Worm (Caenorhabditis elegans): ENCODE measurements around the gene C17H12.3.

C17H12.3 gene

DNA sequence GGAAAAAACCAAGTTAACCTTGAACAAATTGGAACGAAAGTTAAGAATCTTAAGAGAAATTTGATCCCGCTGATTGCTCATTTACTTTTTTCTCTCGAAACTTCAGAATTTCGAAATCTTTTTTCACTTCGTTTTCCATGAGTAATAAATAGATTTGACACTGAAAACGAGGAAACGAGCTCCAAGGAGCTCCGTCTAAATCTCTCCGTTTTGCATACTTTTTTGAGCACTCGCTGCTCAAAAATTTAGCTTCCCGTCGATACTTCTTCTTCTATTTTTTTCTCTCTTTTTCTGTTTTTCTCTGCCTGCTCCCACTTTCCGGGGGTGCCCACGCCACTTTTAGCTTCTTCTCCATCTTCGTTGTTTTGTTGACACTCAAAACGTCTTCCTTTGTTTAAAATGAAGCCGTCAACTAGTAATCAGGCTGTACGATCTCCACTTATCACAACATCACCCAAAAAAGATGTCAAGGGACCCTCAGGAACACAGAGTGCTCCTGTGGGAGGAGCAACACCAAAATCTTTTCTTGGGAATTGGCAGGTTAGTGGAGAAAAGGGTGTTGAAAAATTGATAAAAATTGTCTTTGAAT lies 11.1 kb upstream of the C17H12.3 start, which contains the start of gene C17H12.10:
C17H12.10 (plus strand) TSS at position 325 of the 589 bp plus-strand sequence.
- TF ChIP-seq ctbp-1 (GFP tag; IDR thresholded peaks at IDR 0.05) (0 out of 2 replicates have a peak, but pooled peaks have one; percentile 46), ces-1 (GFP tag; optimal IDR thresholded peaks at IDR 0.05) (peak; percentile 70), fkh-10 (GFP tag; optimal IDR thresholded peaks at IDR 0.05) (peak; percentile 37), ceh-62 (tag; optimal IDR thresholded peaks at IDR 0.05) (no peak), mep-1 (tag; optimal IDR thresholded peaks at IDR 0.05) (peak; percentile 46), unc-62 (GFP tag; optimal IDR thresholded peaks at IDR 0.05 in 1 of 2) (peak in 1 of 2 experiments; percentile 53), unc-62 (tag; optimal IDR thresholded peaks at IDR 0.05) (no peak), nhr-11 (tag; optimal IDR thresholded peaks at IDR 0.05) (peak; percentile 31), rbr-2 (tag; optimal IDR thresholded peaks at IDR 0.05) (peak; percentile 44), ztf-11 (tag; optimal IDR thresholded peaks at IDR 0.05) (no peak), aha-1 (tag) (peak; percentile 44), mdl-1 (tag; optimal IDR thresholded peaks at IDR 0.05) (peak in 1 of 2 experiments; percentile 2), D1046.2 (GFP tag; IDR thresholded peaks at IDR 0.05) (no peak)

DNA sequence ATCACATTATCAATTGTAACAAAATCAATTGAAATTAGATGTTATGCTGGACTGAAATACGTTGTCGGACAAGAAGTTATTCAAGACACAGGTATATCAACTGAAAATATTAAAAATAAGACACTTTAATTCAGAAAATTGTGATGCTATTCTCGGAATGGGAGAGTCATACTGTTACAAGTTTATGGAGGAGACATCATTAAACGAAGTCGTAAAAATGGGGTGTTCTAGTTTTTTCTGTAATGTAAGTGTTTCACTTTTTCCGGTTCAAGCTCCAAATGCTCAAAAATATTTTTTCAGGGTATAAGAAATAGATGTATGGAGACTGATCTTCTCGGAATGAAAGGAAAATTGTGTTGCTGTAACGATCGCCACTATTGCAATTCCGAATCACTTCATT lies 9.4 kb upstream of the C17H12.3 start, which contains the start of gene C17H12.37:
C17H12.37 (plus strand) TSS at position 301 of the 400 bp plus-strand sequence.
- no peak for TF ChIP-seq zfp-3 (GFP tag; conservative IDR thresholded peaks at IDR 0.05)
- no peak for TF ChIP-seq daf-19 (GFP tag; conservative IDR thresholded peaks at IDR 0.05)
- TF ChIP-seq lin-38 (GFP tag; IDR thresholded peaks at IDR 0.05): no peak
- no peak for TF ChIP-seq pqm-1 (tag; optimal IDR thresholded peaks at IDR 0.05)
- TF ChIP-seq rbr-2 (tag; optimal IDR thresholded peaks at IDR 0.05): no peak
- no peak for TF ChIP-seq egl-27 (tag; optimal IDR thresholded peaks at IDR 0.05)
- TF ChIP-seq daf-16 (GFP tag; optimal IDR thresholded peaks at IDR 0.05): no peak
- no peak for TF ChIP-seq daf-16 (tag; optimal IDR thresholded peaks at IDR 0.05)
- peak in 1 of 2 experiments; percentile 39 for TF ChIP-seq unc-62 (GFP tag; optimal IDR thresholded peaks at IDR 0.05 in 1 of 2)
- TF ChIP-seq unc-62 (tag; optimal IDR thresholded peaks at IDR 0.05): no peak
- TF ChIP-seq dmd-6 (GFP tag; IDR thresholded peaks at IDR 0.05): no peak
- TF ChIP-seq aha-1 (tag): peak; percentile 14

DNA sequence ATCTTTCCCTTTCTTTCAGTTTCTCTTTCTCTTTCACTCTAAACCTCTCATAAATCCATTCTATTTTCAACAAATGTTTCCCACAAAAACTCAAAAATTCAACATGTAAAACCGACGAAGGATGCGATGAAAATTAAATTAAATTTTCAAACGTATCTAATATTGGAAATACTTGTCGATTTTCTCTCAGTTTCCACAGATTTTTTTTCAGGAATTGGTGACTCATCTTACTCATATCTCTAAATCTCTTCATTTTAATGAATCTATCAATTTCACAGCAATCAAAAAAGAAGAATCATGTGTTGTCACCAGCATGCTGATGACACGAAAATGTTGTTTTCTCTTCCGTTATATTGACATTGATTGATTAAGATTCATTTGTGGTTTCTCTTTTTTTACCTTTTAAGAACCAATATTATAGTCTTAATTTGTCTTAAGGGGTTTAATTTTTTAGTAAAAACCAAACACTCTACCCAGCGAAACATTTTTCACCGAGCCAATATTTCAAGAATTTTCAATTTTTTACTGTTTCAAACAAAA lies 8.4 kb upstream of the C17H12.3 start:
- no peak for TF ChIP-seq zfp-3 (GFP tag; conservative IDR thresholded peaks at IDR 0.05)
- TF ChIP-seq daf-16 (GFP tag; optimal IDR thresholded peaks at IDR 0.05): peak in 1 of 2 experiments; percentile 3
- TF ChIP-seq daf-16 (tag; optimal IDR thresholded peaks at IDR 0.05): no peak
- TF ChIP-seq nhr-28 (tag; optimal IDR thresholded peaks at IDR 0.05): peak; percentile 3
- peak; percentile 37 for TF ChIP-seq hlh-30 (tag; optimal IDR thresholded peaks at IDR 0.05; ENCODE audit: insufficient read depth)
- TF ChIP-seq F44E2.7 (GFP tag; IDR thresholded peaks at IDR 0.05): no peak
- TF ChIP-seq lin-1 (GFP tag; IDR thresholded peaks at IDR 0.05): no peak
- peak; percentile 47 for TF ChIP-seq fos-1 (tag; optimal IDR thresholded peaks at IDR 0.05)

DNA sequence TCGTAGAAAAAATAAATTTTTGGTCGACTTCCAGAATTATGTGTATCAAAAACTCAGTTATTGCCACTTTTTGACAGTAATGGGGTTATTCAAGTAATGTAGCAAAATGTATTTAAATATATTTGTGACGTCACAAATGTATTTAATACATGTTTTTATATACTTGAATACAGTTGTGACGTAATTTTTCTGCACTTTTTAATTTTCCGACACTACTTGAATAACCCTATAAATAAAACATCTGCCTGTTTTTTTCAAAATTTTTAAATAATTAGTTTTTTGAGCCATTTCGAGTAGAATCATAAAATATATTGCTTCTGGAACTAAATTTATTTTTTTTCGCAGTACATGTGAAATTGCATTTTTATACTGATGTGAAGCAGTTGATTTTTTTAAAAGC lies 7.9 kb upstream of the C17H12.3 start:
- TF ChIP-seq zag-1 (tag; optimal IDR thresholded peaks at IDR 0.05) (no peak), vab-7 (GFP tag; IDR thresholded peaks at IDR 0.05) (no peak), fos-1 (tag; optimal IDR thresholded peaks at IDR 0.05) (no peak), nhr-28 (tag; optimal IDR thresholded peaks at IDR 0.05) (no peak)

DNA sequence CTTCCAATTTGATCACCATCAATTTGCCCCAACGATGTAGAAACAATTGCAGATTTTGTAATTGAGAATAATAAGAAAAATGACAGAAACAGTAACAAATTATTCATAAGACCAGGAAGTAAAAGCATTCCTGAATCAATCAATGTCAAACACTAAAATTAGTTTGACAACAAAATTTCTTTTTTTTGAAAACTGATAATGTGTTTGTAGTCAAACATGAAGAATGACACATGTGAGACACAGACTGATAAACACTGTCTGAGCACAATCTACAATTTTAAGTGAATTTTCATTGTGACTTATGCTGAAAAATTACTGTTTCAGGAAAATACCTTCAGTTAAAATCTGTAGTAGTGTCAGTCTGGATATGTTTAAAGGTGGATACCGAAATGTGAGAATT lies 6.7 kb upstream of the C17H12.3 start, which contains the start of the genes cest-4 and C17H12.11:
cest-4 (minus strand) TSS at position 206 of the 400 bp plus-strand sequence.
C17H12.11 (plus strand) TSS at position 256 of the 400 bp plus-strand sequence.
- TF ChIP-seq aly-2 (tag; optimal IDR thresholded peaks at IDR 0.05) (no peak), lim-7 (GFP tag; IDR thresholded peaks at IDR 0.05) (no peak), snpc-4 (tag; optimal IDR thresholded peaks at IDR 0.05) (no peak), nhr-77 (tag; optimal IDR thresholded peaks at IDR 0.05) (peak; percentile 71), hif-1 (tag; optimal IDR thresholded peaks at IDR 0.05) (no peak), pqm-1 (tag; optimal IDR thresholded peaks at IDR 0.05) (peak; percentile 88), lin-39 (tag; optimal IDR thresholded peaks at IDR 0.05) (no peak), ZK546.5 (tag; optimal IDR thresholded peaks at IDR 0.05) (no peak), unc-39 (tag; optimal IDR thresholded peaks at IDR 0.05) (no peak), spr-1 (tag; optimal IDR thresholded peaks at IDR 0.05) (no peak), nhr-28 (tag; optimal IDR thresholded peaks at IDR 0.05) (peak; percentile 98), lin-38 (GFP tag; IDR thresholded peaks at IDR 0.05) (no peak), dmd-9 (GFP tag; IDR thresholded peaks at IDR 0.05) (no peak), set-16 (GFP tag; IDR thresholded peaks at IDR 0.05) (no peak), gei-8 (GFP tag; optimal IDR thresholded peaks at IDR 0.05) (no peak), duxl-1 (tag; optimal IDR thresholded peaks at IDR 0.05; ENCODE audit: poor library complexity) (no peak), unc-130 (GFP tag; optimal IDR thresholded peaks at IDR 0.05) (no peak), aha-1 (tag) (peak; percentile 56), unc-62 (GFP tag; optimal IDR thresholded peaks at IDR 0.05 in 1 of 2) (no peak), unc-62 (tag; optimal IDR thresholded peaks at IDR 0.05) (no peak), mxl-3 (GFP tag; optimal IDR thresholded peaks at IDR 0.05) (peak; percentile 24), zip-2 (tag; optimal IDR thresholded peaks at IDR 0.05) (no peak)
